Worm (Caenorhabditis elegans) whole organism, L2 larva: ENCODE measurements around the gene C18A11.1.

Experiments used
- alr-1 ChIP-seq: fragments of 150-350 bp; optimal IDR thresholded peaks from 2 replicates; lab custom pipeline; 2014; ENCODE audit warnings: missing biosample characterization, missing genetic modification characterization
- aly-2 ChIP-seq: fragments of 150-350 bp; optimal IDR thresholded peaks from 2 replicates; lab custom pipeline; 2014; ENCODE audit warnings: missing biosample characterization, missing genetic modification characterization
- ama-1 ChIP-seq: fragments of 150-350 bp; optimal IDR thresholded peaks from 2 replicates; lab custom pipeline; 2018; ENCODE audit warnings: inconsistent platforms
- lin-11 ChIP-seq: fragments of 150-350 bp; sonication (generic microtip); optimal IDR thresholded peaks from 2 replicates; lab custom pipeline; 2014; ENCODE audit warnings: missing biosample characterization, missing genetic modification characterization, inconsistent platforms, mixed read lengths
- lsy-2 ChIP-seq, 2 experiments: fragments of 150-350 bp in 1 of 2; sonication (generic microtip) in 1 of 2; optimal IDR thresholded peaks; 2 replicates each; lab custom pipeline; 2014 to 2017; ENCODE audit warnings: missing biosample characterization in 2 of 2, missing genetic modification characterization in 2 of 2
- nhr-11 ChIP-seq: fragments of 150-350 bp; optimal IDR thresholded peaks from 2 replicates; lab custom pipeline; 2014; ENCODE audit warnings: missing biosample characterization, missing genetic modification characterization
- nhr-23 ChIP-seq: fragments of 150-350 bp; optimal IDR thresholded peaks from 2 replicates; lab custom pipeline; 2014; ENCODE audit warnings: missing biosample characterization, missing genetic modification reagents, missing genetic modification characterization
- nhr-6 ChIP-seq: fragments of 150-350 bp; optimal IDR thresholded peaks from 2 replicates; lab custom pipeline; 2014; ENCODE audit warnings: missing biosample characterization, missing genetic modification characterization
- unc-55 ChIP-seq: fragments of 150-350 bp; sonication (generic microtip); optimal IDR thresholded peaks from 3 replicates; lab custom pipeline; 2014; ENCODE audit warnings: missing biosample characterization, missing genetic modification reagents, missing genetic modification characterization
- unc-62 ChIP-seq: fragments of 150-350 bp; optimal IDR thresholded peaks from 2 replicates; lab custom pipeline; 2014; ENCODE audit warnings: missing biosample characterization, missing genetic modification reagents, missing genetic modification characterization

ce11 chrX:8027509-8027908 lies 41.6 kb upstream of the C18A11.1 start:
- TF ChIP-seq alr-1 (tag; lab: Kevin White, UChicago) (no peak), aly-2 (tag; lab: Kevin White, UChicago) (no peak), nhr-11 (tag; lab: Kevin White, UChicago) (no peak), nhr-6 (tag; lab: Kevin White, UChicago) (no peak), unc-62 (GFP tag; lab: Kevin White, UChicago) (no peak), nhr-23 (tag; lab: Kevin White, UChicago) (no peak), unc-55 (no peak), lin-11 (tag; lab: Kevin White, UChicago) (no peak), lsy-2 (tag; optimal IDR thresholded peaks at IDR 0.05; lab: Kevin White, UChicago) (no peak), ama-1 (lab: Kevin White, UChicago) (no peak)
